Worm (Caenorhabditis elegans) whole organism, young adult: ENCODE results near the gene F54D10.8.

ENCODE experiments used
- B0019.2 ChIP-seq: fragments of 200-800 bp; sonication (Bioruptor generic); conservative IDR thresholded peaks from 2 replicates; pipeline ENCODE4 v1.3.6; 2022; ENCODE audit warnings: missing genetic modification reagents, missing genetic modification characterization, missing compliant biosample characterization
- B0261.1 ChIP-seq: sonication (generic microtip); optimal IDR thresholded peaks from 2 replicates; lab custom pipeline; 2016; ENCODE audit warnings: mild to moderate bottlenecking, missing genetic modification characterization, moderate library complexity, missing compliant biosample characterization
- B0336.3 ChIP-seq: fragments of 200-800 bp; sonication (Bioruptor generic); IDR thresholded peaks from 2 replicates; pipeline ENCODE4 v1.3.6; 2022; ENCODE audit warnings: missing genetic modification characterization, missing compliant biosample characterization
- F22D6.2 ChIP-seq: sonication (generic microtip); optimal IDR thresholded peaks from 2 replicates; lab custom pipeline; 2016; ENCODE audit warnings: mild to moderate bottlenecking, missing genetic modification characterization, missing compliant biosample characterization
- F37B4.10 ChIP-seq: fragments of 200-800 bp; sonication (Bioruptor generic); IDR thresholded peaks from 2 replicates; pipeline ENCODE4 v1.3.6; 2022; ENCODE audit warnings: missing genetic modification characterization, missing compliant biosample characterization
- F49E8.2 ChIP-seq: sonication (generic microtip); optimal IDR thresholded peaks from 3 replicates; lab custom pipeline; 2017; ENCODE audit warnings: missing genetic modification characterization, mild to moderate bottlenecking, missing compliant biosample characterization, antibody characterized with exemption, moderate library complexity; ENCODE audit not compliant: insufficient read depth
- T07F8.4 ChIP-seq: sonication (generic microtip); optimal IDR thresholded peaks from 2 replicates; lab custom pipeline; 2016; ENCODE audit warnings: mild to moderate bottlenecking, missing genetic modification characterization, moderate library complexity, missing compliant biosample characterization
- Y53F4B.3 ChIP-seq: fragments of 200-800 bp; sonication (Bioruptor generic); IDR thresholded peaks from 2 replicates; pipeline ENCODE4 v1.3.6; 2022; ENCODE audit warnings: missing genetic modification reagents, missing genetic modification characterization, missing compliant biosample characterization
- Y56A3A.18 ChIP-seq: fragments of 200-800 bp; sonication (Bioruptor generic); IDR thresholded peaks from 2 replicates; pipeline ENCODE4 v1.3.6; 2022; ENCODE audit warnings: missing genetic modification reagents, missing genetic modification characterization, missing compliant biosample characterization
- Y67H2A.10 ChIP-seq: fragments of 200-800 bp; sonication (Bioruptor generic); conservative IDR thresholded peaks from 2 replicates; pipeline ENCODE4 v1.3.6; 2022; ENCODE audit warnings: missing genetic modification reagents, missing genetic modification characterization, missing compliant biosample characterization
- ZK185.1 ChIP-seq: sonication (generic microtip); optimal IDR thresholded peaks from 2 replicates; lab custom pipeline; 2016; ENCODE audit warnings: mild to moderate bottlenecking, missing genetic modification characterization, missing compliant biosample characterization; ENCODE audit not compliant: poor library complexity, severe bottlenecking
- ama-1 ChIP-seq, 3 experiments: fragments of 150-350 bp in 1 of 3; sonication (generic microtip) in 2 of 3; optimal IDR thresholded peaks; 2 replicates each; lab custom pipeline; 2014 to 2018; ENCODE audit warnings: missing biosample characterization in 2 of 3, missing genetic modification characterization in 2 of 3, missing genetic modification reagents in 2 of 3
- aptf-2 ChIP-seq: fragments of 200-800 bp; sonication (Bioruptor generic); conservative IDR thresholded peaks from 2 replicates; pipeline ENCODE4 v1.3.6; 2022; ENCODE audit warnings: missing genetic modification reagents, missing genetic modification characterization, missing compliant biosample characterization
- atf-7 ChIP-seq: sonication (generic microtip); optimal IDR thresholded peaks from 2 replicates; lab custom pipeline; 2017; ENCODE audit warnings: mild to moderate bottlenecking, missing genetic modification characterization, missing compliant biosample characterization
- attf-6 ChIP-seq: fragments of 200-800 bp; sonication (Bioruptor generic); IDR thresholded peaks from 2 replicates; pipeline ENCODE4 v1.3.6; 2022; ENCODE audit warnings: missing genetic modification reagents, missing genetic modification characterization, missing compliant biosample characterization
- bed-2 ChIP-seq: fragments of 200-800 bp; sonication (Bioruptor generic); IDR thresholded peaks from 2 replicates; pipeline ENCODE4 v1.3.6; 2022; ENCODE audit warnings: missing genetic modification reagents, missing genetic modification characterization, missing compliant biosample characterization
- ceh-27 ChIP-seq: fragments of 200-800 bp; sonication (Bioruptor generic); optimal IDR thresholded peaks from 2 replicates; lab custom pipeline; 2018; ENCODE audit warnings: mild to moderate bottlenecking, missing genetic modification characterization, moderate library complexity, missing compliant biosample characterization
- ceh-40 ChIP-seq: fragments of 200-800 bp; sonication (Bioruptor generic); IDR thresholded peaks from 2 replicates; pipeline ENCODE4 v1.3.6; 2022; ENCODE audit warnings: missing genetic modification characterization, missing compliant biosample characterization
- ceh-79 ChIP-seq: sonication (generic microtip); optimal IDR thresholded peaks from 2 replicates; lab custom pipeline; 2017; ENCODE audit warnings: mild to moderate bottlenecking, missing genetic modification characterization, missing compliant biosample characterization
- dpff-1 ChIP-seq: sonication (generic microtip); optimal IDR thresholded peaks from 2 replicates; lab custom pipeline; 2017; ENCODE audit warnings: mild to moderate bottlenecking, missing genetic modification characterization, missing compliant biosample characterization
- efl-1 ChIP-seq: fragments of 150-350 bp; optimal IDR thresholded peaks from 2 replicates; lab custom pipeline; 2014; ENCODE audit warnings: missing biosample characterization, missing genetic modification reagents, missing genetic modification characterization
- gei-17 ChIP-seq: fragments of 200-800 bp; sonication (Bioruptor generic); optimal IDR thresholded peaks from 2 replicates; lab custom pipeline; 2018; ENCODE audit warnings: mild to moderate bottlenecking, missing genetic modification characterization, missing compliant biosample characterization
- lin-35 ChIP-seq, 3 experiments: fragments of 150-350 bp in 2 of 3; sonication (generic microtip) in 1 of 3; optimal IDR thresholded peaks; 2 replicates each; lab custom pipeline; 2014 to 2018; ENCODE audit warnings: missing biosample characterization in 3 of 3, missing genetic modification characterization in 3 of 3, missing genetic modification reagents in 3 of 3
- lir-1 ChIP-seq: fragments of 200-800 bp; sonication (Bioruptor generic); conservative IDR thresholded peaks from 2 replicates; pipeline ENCODE4 v1.3.6; 2022; ENCODE audit warnings: missing genetic modification reagents, missing genetic modification characterization, missing compliant biosample characterization
- nfya-1 ChIP-seq: sonication (generic microtip); optimal IDR thresholded peaks from 2 replicates; lab custom pipeline; 2017; ENCODE audit warnings: antibody characterized with exemption, missing compliant biosample characterization, missing genetic modification characterization, borderline replicate concordance; ENCODE audit not compliant: insufficient read depth
- nfya-2 ChIP-seq: fragments of 200-800 bp; sonication (Bioruptor generic); IDR thresholded peaks from 2 replicates; pipeline ENCODE4 v1.3.6; 2022; ENCODE audit warnings: missing genetic modification reagents, missing genetic modification characterization, missing compliant biosample characterization
- pbrm-1 ChIP-seq: fragments of 200-800 bp; sonication (Bioruptor generic); IDR thresholded peaks from 2 replicates; pipeline ENCODE4 v1.3.6; 2022; ENCODE audit warnings: missing genetic modification reagents, missing genetic modification characterization, missing compliant biosample characterization
- rcor-1 ChIP-seq: fragments of 200-800 bp; sonication (Bioruptor generic); IDR thresholded peaks from 2 replicates; pipeline ENCODE4 v1.3.6; 2022; ENCODE audit warnings: missing genetic modification reagents, missing genetic modification characterization, missing compliant biosample characterization
- sdz-38 ChIP-seq: sonication (generic microtip); optimal IDR thresholded peaks from 2 replicates; lab custom pipeline; 2016; ENCODE audit warnings: missing genotype, missing genetic modification characterization, missing compliant biosample characterization
- snpc-1.1 ChIP-seq: sonication (generic microtip); optimal IDR thresholded peaks from 2 replicates; lab custom pipeline; 2017; ENCODE audit warnings: missing genetic modification characterization, mild to moderate bottlenecking, missing compliant biosample characterization, antibody characterized with exemption, moderate library complexity, missing genotype, missing genetic modification reagents; ENCODE audit not compliant: insufficient read depth
- snpc-3.4 ChIP-seq: sonication (generic microtip); optimal IDR thresholded peaks from 2 replicates; lab custom pipeline; 2017; ENCODE audit warnings: missing genetic modification characterization, mild to moderate bottlenecking, missing compliant biosample characterization, antibody characterized with exemption, moderate library complexity, missing genotype, missing genetic modification reagents
- somi-1 ChIP-seq: fragments of 200-800 bp; sonication (Bioruptor generic); optimal IDR thresholded peaks from 2 replicates; lab custom pipeline; 2018; ENCODE audit warnings: mild to moderate bottlenecking, missing genetic modification characterization, missing compliant biosample characterization
- sptf-2 ChIP-seq: fragments of 200-800 bp; sonication (Bioruptor generic); optimal IDR thresholded peaks from 2 replicates; lab custom pipeline; 2018; ENCODE audit warnings: mild to moderate bottlenecking, missing genetic modification characterization, missing compliant biosample characterization
- tlf-1 ChIP-seq: fragments of 200-800 bp; sonication (Bioruptor generic); optimal IDR thresholded peaks from 2 replicates; lab custom pipeline; 2018; ENCODE audit warnings: mild to moderate bottlenecking, missing genetic modification characterization, missing compliant biosample characterization
- unc-62 ChIP-seq: fragments of 150-350 bp; optimal IDR thresholded peaks from 2 replicates; lab custom pipeline; 2014; ENCODE audit warnings: missing biosample characterization, missing genetic modification reagents, missing genetic modification characterization
- zfh-2 ChIP-seq: fragments of 200-800 bp; sonication (Bioruptor generic); conservative IDR thresholded peaks from 2 replicates; pipeline ENCODE4 v1.3.6; 2022; ENCODE audit warnings: missing genetic modification reagents, missing genetic modification characterization, missing compliant biosample characterization
- ztf-22 ChIP-seq: fragments of 200-800 bp; sonication (Bioruptor generic); optimal IDR thresholded peaks from 2 replicates; lab custom pipeline; 2018; ENCODE audit warnings: mild to moderate bottlenecking, missing genetic modification characterization, moderate library complexity, missing compliant biosample characterization

F54D10.8 gene

DNA sequence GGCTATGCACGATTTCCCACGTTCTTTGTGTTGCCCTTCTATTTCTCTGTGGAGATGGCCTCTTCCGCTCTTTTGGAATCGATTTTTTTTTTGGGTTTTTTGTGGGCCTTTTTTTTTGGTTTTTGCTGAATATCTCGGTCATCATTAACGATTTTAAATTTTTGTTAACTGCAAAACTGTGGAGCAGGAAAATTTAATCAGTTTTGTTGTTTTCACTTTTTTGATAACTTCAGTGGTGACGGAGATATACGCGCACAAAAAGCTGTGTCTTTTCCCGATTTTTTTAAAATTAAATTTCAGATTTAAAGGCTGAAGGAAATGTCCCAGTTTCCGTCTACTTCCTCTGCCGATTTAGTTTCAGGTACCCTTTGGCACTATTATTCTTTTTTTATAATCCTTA, 42.4 kb downstream of the F54D10.8 start, which contains the start of gene T24E12.1:
Gene T24E12.1 (plus strand): TSS at position 301 of the 400 bp plus-strand sequence.
- TF ChIP-seq aptf-2 (GFP tag; lab: Robert Waterston, UW) (peak; percentile 84; the same call in 1 of the 2 replicates), ceh-27 (no peak)

DNA sequence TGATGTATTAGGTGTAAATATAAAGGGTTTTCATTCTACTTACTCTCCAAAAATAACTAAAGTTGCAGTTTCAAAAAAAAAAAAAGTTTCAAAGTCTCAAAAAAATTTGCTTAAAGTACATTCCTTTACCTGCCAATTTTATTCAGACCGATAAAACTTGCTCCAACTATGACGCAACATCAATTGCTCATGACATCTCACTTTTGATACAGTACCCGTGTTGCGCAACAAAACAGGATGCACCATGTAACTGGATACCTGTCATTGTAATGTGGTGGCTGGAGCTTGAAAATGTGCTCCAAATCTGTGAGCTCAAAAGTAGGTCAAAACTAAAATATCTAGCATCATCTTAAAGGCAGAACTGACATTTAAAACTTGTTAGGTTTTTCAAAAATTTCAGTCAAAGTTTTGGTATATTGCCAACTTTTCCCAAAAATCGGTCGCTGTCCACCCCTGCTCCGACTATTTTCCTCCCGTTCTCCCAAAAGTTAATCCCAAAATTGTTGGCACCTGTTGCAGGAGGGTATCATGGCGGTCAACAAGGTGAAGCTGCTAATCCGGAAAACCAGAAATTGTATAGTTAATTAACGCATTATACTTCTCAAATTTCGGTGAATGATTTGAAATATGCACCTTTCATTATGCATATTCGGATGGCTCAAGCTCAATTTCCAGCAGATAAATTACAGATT, 45.2 kb downstream of the F54D10.8 start, which contains the start of gene T24E12.2:
Gene T24E12.2 (plus strand): TSS at position 642 of the 692 bp plus-strand sequence.
- no peak for TF ChIP-seq efl-1
- no peak for TF ChIP-seq ZK185.1
- TF ChIP-seq snpc-1.1 = no peak
- no peak for TF ChIP-seq sptf-2 (GFP tag; lab: Kevin White, UChicago)
- no peak for TF ChIP-seq tlf-1
- TF ChIP-seq ceh-79 (tag; lab: Kevin White, UChicago) = no peak
- no peak for TF ChIP-seq ceh-27
- no peak for TF ChIP-seq pbrm-1 (GFP tag; lab: Robert Waterston, UW)
- no peak for TF ChIP-seq dpff-1
- TF ChIP-seq nfya-2 (GFP tag; lab: Robert Waterston, UW) = no peak
- TF ChIP-seq ama-1 (optimal IDR thresholded peaks at IDR 0.05; lab: Kevin White, UChicago) = no peak
- no peak for TF ChIP-seq ama-1 (GFP tag; optimal IDR thresholded peaks at IDR 0.05; lab: Kevin White, UChicago)
- TF ChIP-seq zfh-2 (GFP tag; lab: Robert Waterston, UW) = no peak
- no peak for TF ChIP-seq nfya-1 (tag; lab: Kevin White, UChicago)

DNA sequence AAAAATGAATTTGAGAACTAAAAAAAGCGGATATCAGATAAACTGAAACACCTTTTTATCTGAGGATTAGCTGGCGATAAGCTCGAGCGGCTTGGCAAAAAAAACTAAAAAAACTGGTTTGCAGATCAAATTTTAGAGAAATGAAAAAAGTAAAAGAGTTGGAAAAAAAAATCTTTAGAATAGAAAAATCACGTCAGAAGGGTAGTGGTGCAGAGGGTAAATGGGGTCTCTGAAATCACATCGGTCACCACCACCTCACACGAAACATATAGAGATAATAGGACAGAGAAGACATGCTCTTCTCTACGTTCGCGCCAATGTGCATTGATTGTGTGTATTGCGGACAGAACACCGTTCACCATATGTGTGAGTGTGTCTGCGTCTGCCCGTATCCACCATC, 46.5 kb downstream of the F54D10.8 start:
- TF ChIP-seq snpc-3.4 (tag; lab: Kevin White, UChicago) (no peak), sdz-38 (tag; lab: Kevin White, UChicago) (no peak), T07F8.4 (tag; lab: Kevin White, UChicago) (no peak), Y53F4B.3 (no peak), Y56A3A.18 (GFP tag; lab: Robert Waterston, UW) (no peak), ztf-22 (GFP tag; lab: Kevin White, UChicago) (no peak), B0019.2 (GFP tag; lab: Robert Waterston, UW) (no peak), lir-1 (GFP tag; lab: Robert Waterston, UW) (no peak)

DNA sequence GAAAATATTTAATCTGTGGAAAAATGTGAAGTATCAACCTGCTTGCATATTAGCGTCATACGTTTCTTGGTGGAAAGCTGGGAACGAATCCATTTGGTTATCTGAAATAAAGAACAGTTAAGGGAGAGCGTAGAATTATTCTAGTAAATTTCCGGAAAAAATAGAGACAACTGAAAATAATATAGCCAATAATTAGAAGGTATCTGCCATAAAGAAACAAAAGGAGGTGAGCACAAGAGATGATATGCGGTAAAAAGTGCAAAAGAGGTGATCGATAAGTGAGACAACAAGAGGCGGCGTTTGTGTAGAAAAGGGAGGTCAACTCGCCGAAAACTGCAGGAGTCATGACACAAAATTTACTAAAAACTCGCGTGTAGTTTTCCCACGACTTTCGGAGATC, 48.2 kb downstream of the F54D10.8 start, which contains the start of gene T24E12.11:
Gene T24E12.11 (minus strand): TSS at position 101 of the 400 bp plus-strand sequence.
- TF ChIP-seq F49E8.2 (tag; lab: Kevin White, UChicago) (no peak), F37B4.10 (no peak), pbrm-1 (GFP tag; lab: Robert Waterston, UW) (no peak), B0261.1 (tag; lab: Kevin White, UChicago) (no peak)

DNA sequence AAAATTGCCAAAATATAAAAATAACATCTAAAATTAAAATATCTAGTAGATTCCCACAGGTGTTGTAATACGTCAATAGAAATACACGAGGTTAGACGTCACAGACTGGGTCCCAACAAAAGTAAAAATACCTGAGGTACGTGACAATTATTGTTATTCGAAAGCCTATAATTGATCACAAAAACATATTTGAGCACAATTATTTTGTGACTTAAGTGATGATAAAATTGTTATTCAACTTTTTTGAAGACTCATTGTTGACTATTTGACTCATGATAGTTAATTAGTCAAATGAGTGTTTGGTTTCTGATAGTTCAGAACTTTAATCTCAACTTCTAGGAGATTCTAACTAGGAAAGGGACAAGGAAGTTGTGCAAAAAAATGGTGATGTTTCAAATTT, 49.9 kb downstream of the F54D10.8 start:
- TF ChIP-seq nfya-2 (GFP tag; lab: Robert Waterston, UW) (no peak), unc-62 (GFP tag; lab: Kevin White, UChicago) (no peak), bed-2 (GFP tag; lab: Robert Waterston, UW) (no peak), atf-7 (tag; lab: Kevin White, UChicago) (no peak), B0261.1 (tag; lab: Kevin White, UChicago) (no peak), ceh-40 (GFP tag; lab: Robert Waterston, UW) (no peak), gei-17 (no peak), Y67H2A.10 (GFP tag; lab: Robert Waterston, UW) (no peak), lin-35 (GFP tag; optimal IDR thresholded peaks at IDR 0.05; lab: Kevin White, UChicago) (no peak), B0336.3 (GFP tag; lab: Robert Waterston, UW) (no peak), F22D6.2 (tag; lab: Kevin White, UChicago) (no peak), attf-6 (GFP tag; lab: Robert Waterston, UW) (no peak), somi-1 (GFP tag; lab: Kevin White, UChicago) (no peak), rcor-1 (no peak), T07F8.4 (tag; lab: Kevin White, UChicago) (no peak)
